Fruit fly (Drosophila melanogaster) whole organism: ENCODE data around the gene CG7509.

Experiments
- CG8478 ChIP-seq: fragments of >200 bp; optimal IDR thresholded peaks from 2 replicates; lab custom pipeline; 2018; ENCODE audit warnings: inconsistent platforms
- Dll ChIP-seq: fragments of >200 bp; optimal IDR thresholded peaks from 2 replicates; lab custom pipeline; 2017
- EcR ChIP-seq, 2 experiments: fragments of >200 bp; optimal IDR thresholded peaks; 2 replicates each; lab custom pipeline; 2017; ENCODE audit warnings: missing biosample characterization in 2 of 2, missing genetic modification characterization in 2 of 2, missing genetic modification reagents in 2 of 2
- pan ChIP-seq: fragments of >200 bp; optimal IDR thresholded peaks from 2 replicates; lab custom pipeline; 2017
- psq ChIP-seq: fragments of >200 bp; optimal IDR thresholded peaks from 2 replicates; lab custom pipeline; 2017
- usp ChIP-seq: fragments of >200 bp; optimal IDR thresholded peaks from 2 replicates; lab custom pipeline; 2017; ENCODE audit warnings: missing biosample characterization, missing genetic modification characterization, mixed read lengths

DNA sequence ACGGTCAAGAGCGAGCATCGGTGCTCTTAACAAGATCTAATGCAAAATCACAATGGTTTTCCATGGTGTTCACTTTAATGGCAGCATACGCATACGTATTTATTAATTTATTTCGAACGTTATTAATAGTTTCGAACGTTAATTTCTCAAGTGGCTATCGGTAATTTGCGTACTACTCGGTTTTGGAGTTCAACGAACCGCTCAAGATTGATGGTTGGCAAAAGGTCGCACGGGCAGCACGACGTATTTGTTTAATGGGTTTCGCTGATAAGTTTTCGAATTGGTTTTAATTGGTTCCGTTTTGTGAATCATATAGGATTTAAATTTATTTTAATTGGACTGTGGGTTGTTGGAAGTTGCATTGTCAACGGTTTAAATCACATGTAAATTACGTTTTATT, 48.0 kb upstream of the CG7509 start:
- TF ChIP-seq usp (GFP tag; lab: Kevin White, UChicago) = no peak
- TF ChIP-seq Dll (lab: Kevin White, UChicago) = no peak
- TF ChIP-seq psq (lab: Kevin White, UChicago) = no peak
- TF ChIP-seq EcR (GFP tag; optimal IDR thresholded peaks at IDR 0.05; lab: Kevin White, UChicago) = no peak
- TF ChIP-seq pan (lab: Kevin White, UChicago) = no peak
- TF ChIP-seq CG8478 (lab: Kevin White, UChicago) = no peak
